Fruit fly (Drosophila melanogaster) whole organism, embryonic: ENCODE data around the gene SCOT.

Source experiments
- Adf1 ChIP-seq: fragments of 200-800 bp; sonication (Bioruptor generic); IDR thresholded peaks from 2 replicates; pipeline ENCODE4 v1.3.6; 2022; ENCODE audit warnings: missing biosample characterization, missing genetic modification characterization
- Bdp1 ChIP-seq: fragments of 200-800 bp; sonication (Bioruptor generic); optimal IDR thresholded peaks from 3 replicates; lab custom pipeline; 2016; ENCODE audit warnings: missing biosample characterization, missing genetic modification characterization
- BtbVII ChIP-seq: fragments of 200-800 bp; sonication (Bioruptor generic); optimal IDR thresholded peaks from 3 replicates; lab custom pipeline; 2017; ENCODE audit warnings: missing biosample characterization, mild to moderate bottlenecking, missing genetic modification characterization
- CG11247 ChIP-seq: fragments of 200-800 bp; sonication (Bioruptor generic); IDR thresholded peaks from 2 replicates; pipeline ENCODE4 v1.3.6; 2022; ENCODE audit warnings: missing biosample characterization, missing genetic modification characterization
- CG11398 ChIP-seq: fragments of 200-800 bp; sonication (Bioruptor generic); optimal IDR thresholded peaks from 2 replicates; lab custom pipeline; 2016; ENCODE audit warnings: missing biosample characterization, missing genetic modification characterization
- CG12104 ChIP-seq: fragments of 200-800 bp; sonication (Bioruptor generic); optimal IDR thresholded peaks from 3 replicates; lab custom pipeline; 2016; ENCODE audit warnings: missing biosample characterization, missing genetic modification characterization
- CG12769 ChIP-seq: fragments of 200-800 bp; sonication (Bioruptor generic); optimal IDR thresholded peaks from 2 replicates; lab custom pipeline; 2019; ENCODE audit warnings: missing biosample characterization, mild to moderate bottlenecking, missing genetic modification characterization, moderate library complexity
- CG13296 ChIP-seq: fragments of 200-800 bp; sonication (Bioruptor generic); optimal IDR thresholded peaks from 3 replicates; lab custom pipeline; 2018; ENCODE audit warnings: missing biosample characterization, mild to moderate bottlenecking, missing genetic modification characterization
- CG13624 ChIP-seq: fragments of 200-800 bp; sonication (Bioruptor generic); optimal IDR thresholded peaks from 2 replicates; lab custom pipeline; 2016; ENCODE audit warnings: missing biosample characterization, missing genetic modification characterization
- CG15479 ChIP-seq: fragments of 200-800 bp; sonication (Bioruptor generic); optimal IDR thresholded peaks from 3 replicates; lab custom pipeline; 2019; ENCODE audit warnings: missing biosample characterization, mild to moderate bottlenecking, missing genetic modification characterization, moderate library complexity
- CG16813 ChIP-seq: fragments of 200-800 bp; sonication (Bioruptor generic); IDR thresholded peaks from 3 replicates; pipeline ENCODE4 v1.3.6; 2022; ENCODE audit warnings: missing biosample characterization, missing genetic modification characterization; ENCODE audit not compliant: partially characterized antibody
- CG1792 ChIP-seq: fragments of 200-800 bp; sonication (Bioruptor generic); optimal IDR thresholded peaks from 2 replicates; lab custom pipeline; 2016; ENCODE audit warnings: missing biosample characterization, missing genetic modification characterization
- CG30403 ChIP-seq: fragments of 200-800 bp; sonication (Bioruptor generic); optimal IDR thresholded peaks from 3 replicates; lab custom pipeline; 2016; ENCODE audit warnings: missing biosample characterization, missing genetic modification characterization
- CG32767 ChIP-seq: fragments of 200-800 bp; sonication (Bioruptor generic); IDR thresholded peaks from 2 replicates; pipeline ENCODE4 v1.3.6; 2022; ENCODE audit warnings: missing biosample characterization, missing genetic modification characterization
- CG34376 ChIP-seq: fragments of 200-800 bp; sonication (Bioruptor generic); optimal IDR thresholded peaks from 2 replicates; lab custom pipeline; 2018; ENCODE audit warnings: missing biosample characterization, mild to moderate bottlenecking, missing genetic modification characterization
- CG4282 ChIP-seq: fragments of 200-800 bp; sonication (Bioruptor generic); optimal IDR thresholded peaks from 2 replicates; lab custom pipeline; 2016; ENCODE audit warnings: missing biosample characterization, missing genetic modification characterization
- CG6654 ChIP-seq: fragments of 200-800 bp; sonication (Bioruptor generic); optimal IDR thresholded peaks from 2 replicates; lab custom pipeline; 2017; ENCODE audit warnings: missing biosample characterization, mild to moderate bottlenecking, missing genetic modification characterization
- CG6683 ChIP-seq: fragments of 200-800 bp; sonication (Bioruptor generic); optimal IDR thresholded peaks from 2 replicates; lab custom pipeline; 2017; ENCODE audit warnings: missing biosample characterization, mild to moderate bottlenecking, missing genetic modification characterization, missing genetic modification reagents
- CG8089 ChIP-seq: fragments of 200-800 bp; sonication (Bioruptor generic); optimal IDR thresholded peaks from 3 replicates; lab custom pipeline; 2016; ENCODE audit warnings: missing biosample characterization, missing genetic modification characterization
- CG8478 ChIP-seq: fragments of >200 bp; optimal IDR thresholded peaks from 2 replicates; lab custom pipeline; 2018
- Camta ChIP-seq: fragments of 200-800 bp; sonication (Bioruptor generic); optimal IDR thresholded peaks from 2 replicates; lab custom pipeline; 2016; ENCODE audit warnings: missing biosample characterization, missing genetic modification characterization
- CrebB ChIP-seq: fragments of 200-800 bp; sonication (Bioruptor generic); optimal IDR thresholded peaks from 3 replicates; lab custom pipeline; 2018; ENCODE audit warnings: missing biosample characterization, mild to moderate bottlenecking, missing genetic modification characterization
- D19B ChIP-seq: fragments of 200-800 bp; sonication (Bioruptor generic); optimal IDR thresholded peaks from 2 replicates; lab custom pipeline; 2017; ENCODE audit warnings: missing biosample characterization, mild to moderate bottlenecking, missing genetic modification characterization
- Dfd ChIP-seq, 2 experiments: fragments of >200 bp; optimal IDR thresholded peaks; 2 replicates each; lab custom pipeline; 2017; ENCODE audit warnings: missing biosample characterization in 2 of 2, missing genetic modification characterization in 2 of 2
- Hr39 ChIP-seq: fragments of >200 bp; optimal IDR thresholded peaks from 2 replicates; lab custom pipeline; 2017
- Hr78 ChIP-seq, 2 experiments: fragments of 200-800 bp in 1 of 2; fragments of >200 bp in 1 of 2; sonication (Bioruptor generic) in 1 of 2; optimal IDR thresholded peaks; 2 replicates each; lab custom pipeline; 2017 to 2019; ENCODE audit warnings: missing biosample characterization in 2 of 2, missing genetic modification characterization in 2 of 2, mild to moderate bottlenecking in 1 of 2, moderate library complexity in 1 of 2
- Jarid2 ChIP-seq: fragments of 200-800 bp; sonication (Bioruptor generic); optimal IDR thresholded peaks from 3 replicates; lab custom pipeline; 2017; ENCODE audit warnings: mild to moderate bottlenecking, missing biosample characterization, missing genetic modification reagents, missing genetic modification characterization
- Mad ChIP-seq: fragments of 200-800 bp; sonication (Bioruptor generic); optimal IDR thresholded peaks from 2 replicates; lab custom pipeline; 2016; ENCODE audit warnings: missing biosample characterization, missing genetic modification characterization
- Max ChIP-seq: fragments of 200-800 bp; sonication (Bioruptor generic); optimal IDR thresholded peaks from 2 replicates; lab custom pipeline; 2016; ENCODE audit warnings: missing biosample characterization, mild to moderate bottlenecking, missing genetic modification characterization
- NFAT ChIP-seq: fragments of 200-800 bp; sonication (Bioruptor generic); IDR thresholded peaks from 2 replicates; pipeline ENCODE4 v1.3.6; 2022; ENCODE audit warnings: missing biosample characterization, missing genetic modification characterization
- Rx ChIP-seq: fragments of 200-800 bp; sonication (Bioruptor generic); IDR thresholded peaks from 2 replicates; pipeline ENCODE4 v1.3.6; 2022; ENCODE audit warnings: missing biosample characterization, missing genetic modification characterization
- Taf1 ChIP-seq: fragments of 200-800 bp; sonication (Bioruptor generic); IDR thresholded peaks from 2 replicates; pipeline ENCODE4 v1.3.6; 2022; ENCODE audit warnings: missing biosample characterization, missing genetic modification characterization
- ash1 ChIP-seq: fragments of 200-800 bp; sonication (Bioruptor generic); optimal IDR thresholded peaks from 2 replicates; lab custom pipeline; 2018; ENCODE audit warnings: missing biosample characterization, mild to moderate bottlenecking, missing genetic modification characterization
- ato ChIP-seq: fragments of 200-800 bp; sonication (Bioruptor generic); IDR thresholded peaks from 2 replicates; pipeline ENCODE4 v1.3.6; 2022; ENCODE audit warnings: missing biosample characterization, missing genetic modification characterization; ENCODE audit not compliant: partially characterized antibody
- az2 ChIP-seq: fragments of 200-800 bp; sonication (Bioruptor generic); optimal IDR thresholded peaks from 3 replicates; lab custom pipeline; 2016; ENCODE audit warnings: missing biosample characterization, missing genetic modification characterization
- bab2 ChIP-seq: fragments of 200-800 bp; sonication (Bioruptor generic); optimal IDR thresholded peaks from 2 replicates; lab custom pipeline; 2016; ENCODE audit warnings: missing biosample characterization, missing genetic modification characterization
- bbx ChIP-seq: fragments of 200-800 bp; sonication (Bioruptor generic); IDR thresholded peaks from 2 replicates; pipeline ENCODE4 v1.3.6; 2022; ENCODE audit warnings: missing biosample characterization, missing genetic modification characterization; ENCODE audit not compliant: partially characterized antibody
- cas ChIP-seq: fragments of 200-800 bp; sonication (Bioruptor generic); IDR thresholded peaks from 2 replicates; pipeline ENCODE4 v1.3.6; 2022; ENCODE audit warnings: missing biosample characterization, missing genetic modification characterization
- croc ChIP-seq: fragments of 200-800 bp; sonication (Bioruptor generic); conservative IDR thresholded peaks from 3 replicates; pipeline ENCODE4 v1.3.6; 2022; ENCODE audit warnings: missing biosample characterization, missing genetic modification characterization
- grn ChIP-seq: fragments of 200-800 bp; sonication (Bioruptor generic); optimal IDR thresholded peaks from 3 replicates; lab custom pipeline; 2017; ENCODE audit warnings: missing biosample characterization, missing genetic modification characterization
- nau ChIP-seq: fragments of 200-800 bp; sonication (Bioruptor generic); optimal IDR thresholded peaks from 3 replicates; lab custom pipeline; 2017; ENCODE audit warnings: missing biosample characterization, mild to moderate bottlenecking, missing genetic modification characterization, missing genetic modification reagents
- pita ChIP-seq: fragments of 200-800 bp; sonication (Bioruptor generic); optimal IDR thresholded peaks from 2 replicates; lab custom pipeline; 2017; ENCODE audit warnings: missing biosample characterization, mild to moderate bottlenecking, missing genetic modification characterization
- repo ChIP-seq: fragments of 200-800 bp; sonication (Bioruptor generic); optimal IDR thresholded peaks from 2 replicates; lab custom pipeline; 2016; ENCODE audit warnings: missing biosample characterization, missing genetic modification characterization
- sd ChIP-seq: fragments of 200-800 bp; sonication (Bioruptor generic); optimal IDR thresholded peaks from 3 replicates; lab custom pipeline; 2018; ENCODE audit warnings: missing biosample characterization, mild to moderate bottlenecking, missing genetic modification characterization, moderate library complexity
- sima ChIP-seq: fragments of 200-800 bp; sonication (Bioruptor generic); optimal IDR thresholded peaks from 2 replicates; lab custom pipeline; 2016; ENCODE audit warnings: missing biosample characterization, missing genetic modification characterization
- sna ChIP-seq: fragments of 200-800 bp; sonication (Bioruptor generic); IDR thresholded peaks from 2 replicates; pipeline ENCODE4 v1.3.6; 2022; ENCODE audit warnings: missing biosample characterization, missing genetic modification characterization; ENCODE audit not compliant: partially characterized antibody
- sob ChIP-seq: fragments of 200-800 bp; sonication (Bioruptor generic); IDR thresholded peaks from 2 replicates; pipeline ENCODE4 v1.3.6; 2022; ENCODE audit warnings: missing biosample characterization, missing genetic modification characterization
- sr ChIP-seq: fragments of 200-800 bp; sonication (Bioruptor generic); IDR thresholded peaks from 3 replicates; pipeline ENCODE4 v1.3.6; 2022; ENCODE audit warnings: missing biosample characterization, missing genetic modification characterization
- stc ChIP-seq: fragments of 200-800 bp; sonication (Bioruptor generic); IDR thresholded peaks from 2 replicates; pipeline ENCODE4 v1.3.6; 2022; ENCODE audit warnings: missing biosample characterization, missing genetic modification characterization
- stwl ChIP-seq: fragments of 200-800 bp; sonication (Bioruptor generic); optimal IDR thresholded peaks from 3 replicates; lab custom pipeline; 2018; ENCODE audit warnings: missing biosample characterization, mild to moderate bottlenecking, missing genetic modification characterization, moderate library complexity
- wdn ChIP-seq: fragments of 200-800 bp; sonication (Bioruptor generic); IDR thresholded peaks from 2 replicates; pipeline ENCODE4 v1.3.6; 2022; ENCODE audit warnings: missing biosample characterization, missing genetic modification characterization
- wek ChIP-seq: fragments of 200-800 bp; sonication (Bioruptor generic); optimal IDR thresholded peaks from 3 replicates; lab custom pipeline; 2018; ENCODE audit warnings: missing biosample characterization, mild to moderate bottlenecking, missing genetic modification characterization, moderate library complexity
- zfh1 ChIP-seq: fragments of 200-800 bp; sonication (Bioruptor generic); IDR thresholded peaks from 3 replicates; pipeline ENCODE4 v1.3.6; 2022; ENCODE audit warnings: missing biosample characterization, missing genetic modification characterization

The SCOT gene

dm6 chr3L:1962964-1963363 is at the start of gene SCOT (continued):
- TF ChIP-seq pita (GFP tag; lab: Kevin White, UChicago) (no peak), CG34376 (GFP tag; lab: Kevin White, UChicago) (no peak), CG4282 (peak; percentile 57), CG12104 (GFP tag; lab: Kevin White, UChicago) (no peak), CG1792 (GFP tag; lab: Kevin White, UChicago) (no peak), NFAT (GFP tag; lab: Robert Waterston, UW) (no peak), BtbVII (peak; percentile 16), wdn (GFP tag; lab: Robert Waterston, UW) (0 out of 2 replicates have a peak, but pooled peaks have one; percentile 16), Camta (peak; percentile 76), repo (GFP tag; lab: Kevin White, UChicago) (no peak), croc (GFP tag; lab: Robert Waterston, UW) (peak; percentile 76), Hr78 (GFP tag; optimal IDR thresholded peaks at IDR 0.05; lab: Kevin White, UChicago) (no peak), Max (GFP tag; lab: Kevin White, UChicago) (no peak), CG11247 (GFP tag; lab: Robert Waterston, UW) (peak; percentile 69), Adf1 (GFP tag; lab: Robert Waterston, UW) (no peak), Rx (GFP tag; lab: Robert Waterston, UW) (peak; percentile 69), ato (GFP tag; lab: Robert Waterston, UW) (no peak), cas (GFP tag; lab: Robert Waterston, UW) (no peak), sd (tag; lab: Kevin White, UChicago) (no peak), stc (GFP tag; lab: Robert Waterston, UW) (peak; percentile 72), Bdp1 (no peak), Jarid2 (GFP tag; lab: Kevin White, UChicago) (no peak), Dfd (GFP tag; optimal IDR thresholded peaks at IDR 0.05; lab: Kevin White, UChicago) (no peak), CG13296 (GFP tag; lab: Kevin White, UChicago) (no peak), sna (GFP tag; lab: Robert Waterston, UW) (no peak), CG12769 (tag; lab: Kevin White, UChicago) (no peak), CG15479 (GFP tag; lab: Kevin White, UChicago) (no peak), CG8478 (lab: Kevin White, UChicago) (no peak), Taf1 (no peak), sob (GFP tag; lab: Robert Waterston, UW) (peak; percentile 76), bab2 (GFP tag; lab: Kevin White, UChicago) (peak; percentile 56), sr (GFP tag; lab: Robert Waterston, UW) (peak; percentile 67), CG6683 (GFP tag; lab: Kevin White, UChicago) (no peak), az2 (GFP tag; lab: Kevin White, UChicago) (peak; percentile 77), wek (GFP tag; lab: Kevin White, UChicago) (peak; percentile 27), ash1 (GFP tag; lab: Kevin White, UChicago) (no peak), bbx (GFP tag; lab: Robert Waterston, UW) (no peak), CG16813 (GFP tag; lab: Robert Waterston, UW) (no peak), CG8089 (GFP tag; lab: Kevin White, UChicago) (peak; percentile 48), D19B (GFP tag; lab: Kevin White, UChicago) (no peak), CG6654 (peak; percentile 21), CG30403 (GFP tag; lab: Kevin White, UChicago) (no peak), nau (no peak), grn (no peak), stwl (tag; lab: Kevin White, UChicago) (no peak), Mad (no peak), Hr39 (lab: Kevin White, UChicago) (no peak), CG11398 (GFP tag; lab: Kevin White, UChicago) (peak; percentile 73), sima (GFP tag; lab: Kevin White, UChicago) (no peak), CG13624 (GFP tag; lab: Kevin White, UChicago) (no peak), zfh1 (GFP tag; lab: Robert Waterston, UW) (peak; percentile 85), CG32767 (peak; percentile 71; the same call in 1 of the 2 replicates), CrebB (peak; percentile 50)
